Fruit fly (Drosophila melanogaster): Measurements from ENCODE around the gene Nhe2.

The Nhe2 gene

DNA sequence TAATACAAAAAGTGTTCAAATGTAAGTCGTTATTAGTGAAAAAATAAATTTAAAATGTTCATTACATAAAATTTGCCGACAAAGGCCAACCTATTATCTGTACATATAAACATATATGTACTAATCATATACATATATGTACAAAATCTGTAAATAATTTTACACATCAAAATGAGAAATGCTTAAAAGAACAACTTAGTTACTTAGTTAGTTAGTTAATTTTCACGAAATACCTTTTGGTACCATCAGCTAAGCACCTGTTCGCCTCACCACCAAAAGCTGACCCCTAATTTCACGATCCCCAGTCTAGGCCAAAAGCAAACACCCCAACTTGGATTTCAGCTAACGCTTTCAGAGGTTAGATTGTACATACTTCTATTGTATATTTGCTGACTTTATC, 15.3 kb upstream of the Nhe2 start, which contains the start of gene CG9259:
TSS of gene CG9259 (plus strand) at position 301 of the 400 bp plus-strand sequence.
- TF ChIP-seq CG17568 (GFP tag; optimal IDR thresholded peaks at IDR 0.05) (no peak), Hr78 (GFP tag; optimal IDR thresholded peaks at IDR 0.05) (peak in 1 of 2 experiments; percentile 3), CG2678 (tag; optimal IDR thresholded peaks at IDR 0.05) (peak; percentile 3)

DNA sequence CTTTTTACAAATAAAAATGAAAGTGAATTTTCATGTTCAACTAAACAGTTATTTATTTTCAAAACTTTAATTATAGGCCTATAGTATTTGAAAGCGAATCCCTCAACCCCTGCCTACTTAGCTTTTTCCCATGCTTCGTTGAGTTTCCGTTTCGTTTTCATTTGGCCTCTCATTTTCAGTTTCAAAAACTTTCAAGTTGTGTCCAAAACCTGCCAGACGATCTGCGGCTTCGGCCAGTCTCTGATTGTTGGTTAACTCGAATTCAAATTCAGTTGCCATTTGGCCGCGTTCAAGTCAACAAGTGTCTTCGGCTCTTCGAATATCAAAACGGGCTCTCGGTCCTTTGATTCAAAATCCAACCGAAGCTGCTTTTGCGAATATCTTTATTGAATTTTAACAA, 13.4 kb upstream of the Nhe2 start, which contains the start of gene CG14397:
TSS of gene CG14397 (plus strand) at position 270 of the 400 bp plus-strand sequence.
- no peak for TF ChIP-seq Poxn (GFP tag; IDR thresholded peaks at IDR 0.05)
- no peak for TF ChIP-seq D (optimal IDR thresholded peaks at IDR 0.05)
- no peak for TF ChIP-seq D (GFP tag; optimal IDR thresholded peaks at IDR 0.05)
- TF ChIP-seq CG18011 (GFP tag; optimal IDR thresholded peaks at IDR 0.05): peak; percentile 88
- TF ChIP-seq CG8478 (optimal IDR thresholded peaks at IDR 0.05): no peak
- TF ChIP-seq repo (GFP tag; optimal IDR thresholded peaks at IDR 0.05): no peak
- TF ChIP-seq tup (GFP tag; optimal IDR thresholded peaks at IDR 0.05): no peak
- TF ChIP-seq tin (GFP tag; optimal IDR thresholded peaks at IDR 0.05): no peak
- no peak for TF ChIP-seq sug (tag; optimal IDR thresholded peaks at IDR 0.05)
- TF ChIP-seq cad (GFP tag; optimal IDR thresholded peaks at IDR 0.05): no peak
- peak; percentile 66 for TF ChIP-seq Blimp-1 (GFP tag; optimal IDR thresholded peaks at IDR 0.05)
- TF ChIP-seq pnt (GFP tag; optimal IDR thresholded peaks at IDR 0.05): no peak
- TF ChIP-seq nerfin-2 (GFP tag; IDR thresholded peaks at IDR 0.05; ENCODE audit: partially characterized antibody): no peak
- TF ChIP-seq Asciz (GFP tag; optimal IDR thresholded peaks at IDR 0.05): peak; percentile 68
- no peak for TF ChIP-seq CG14441 (GFP tag; IDR thresholded peaks at IDR 0.05)
- TF ChIP-seq gfzf (GFP tag; optimal IDR thresholded peaks at IDR 0.05): no peak

DNA sequence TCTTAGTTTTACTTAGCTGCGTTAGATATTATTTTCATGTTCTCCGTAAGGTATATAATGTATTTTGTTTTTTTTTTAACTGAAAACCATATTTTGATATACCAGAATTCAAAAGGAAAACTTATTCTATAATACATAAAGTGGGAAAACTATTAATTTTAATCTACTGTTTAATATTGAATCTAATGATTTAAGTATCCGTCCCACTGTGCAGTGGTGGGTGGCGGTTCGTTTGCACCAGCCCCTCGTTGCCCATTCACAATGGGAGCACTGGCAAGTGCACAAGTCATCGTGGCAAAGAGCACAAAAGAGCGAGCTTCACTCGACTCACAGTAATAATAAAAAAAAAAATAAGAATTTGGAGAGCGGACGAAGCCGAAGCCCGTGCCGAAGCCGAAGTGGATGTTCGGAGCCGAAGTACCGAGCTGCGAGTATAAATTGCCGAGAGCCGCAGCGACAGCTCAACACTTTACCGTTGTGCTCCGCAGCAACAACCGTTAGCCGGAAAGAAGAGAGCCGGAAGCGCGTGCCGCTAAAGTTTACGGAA, 7.8 kb upstream of the Nhe2 start, which contains the start of gene CG34136:
TSS of gene CG34136 (plus strand) at position 475 of the 547 bp plus-strand sequence.
- TF ChIP-seq Gug (GFP tag; IDR thresholded peaks at IDR 0.05): no peak
- no peak for TF ChIP-seq mld (GFP tag; IDR thresholded peaks at IDR 0.05; ENCODE audit: partially characterized antibody)
- TF ChIP-seq BtbVII (GFP tag; optimal IDR thresholded peaks at IDR 0.05): peak; percentile 6
- no peak for TF ChIP-seq CG15073 (GFP tag; optimal IDR thresholded peaks at IDR 0.05)
- TF ChIP-seq maf-S (GFP tag; optimal IDR thresholded peaks at IDR 0.05): no peak
- TF ChIP-seq dysf (GFP tag; IDR thresholded peaks at IDR 0.05): no peak
- TF ChIP-seq kah (GFP tag; optimal IDR thresholded peaks at IDR 0.05): no peak
- TF ChIP-seq Med (GFP tag): peak; percentile 85
- TF ChIP-seq pfk (GFP tag; optimal IDR thresholded peaks at IDR 0.05): no peak
- TF ChIP-seq CG6254 (GFP tag; optimal IDR thresholded peaks at IDR 0.05): peak; percentile 6
- TF ChIP-seq NfI (GFP tag; optimal IDR thresholded peaks at IDR 0.05): peak; percentile 12
- TF ChIP-seq Fer1 (GFP tag; optimal IDR thresholded peaks at IDR 0.05): peak; percentile 12
- TF ChIP-seq p53 (GFP tag; optimal IDR thresholded peaks at IDR 0.05): no peak
- no peak for TF ChIP-seq lilli (GFP tag; optimal IDR thresholded peaks at IDR 0.05)
- no peak for TF ChIP-seq CG5953 (GFP tag; IDR thresholded peaks at IDR 0.05)
- no peak for TF ChIP-seq CG2129 (GFP tag; IDR thresholded peaks at IDR 0.05; ENCODE audit: partially characterized antibody)
- no peak for TF ChIP-seq MTF-1 (GFP tag; optimal IDR thresholded peaks at IDR 0.05; ENCODE audit: borderline replicate concordance)
- TF ChIP-seq CG8290 (GFP tag; optimal IDR thresholded peaks at IDR 0.05): no peak
- no peak for TF ChIP-seq CG8290 (tag; optimal IDR thresholded peaks at IDR 0.05)
- no peak for TF ChIP-seq ewg (GFP tag; optimal IDR thresholded peaks at IDR 0.05)
- TF ChIP-seq CG11093 (GFP tag; IDR thresholded peaks at IDR 0.05): no peak
- no peak for TF ChIP-seq en (GFP tag; optimal IDR thresholded peaks at IDR 0.05)
- no peak for TF ChIP-seq CG4617 (GFP tag; optimal IDR thresholded peaks at IDR 0.05; ENCODE audit: borderline replicate concordance)
- no peak for TF ChIP-seq Elba2 (GFP tag; optimal IDR thresholded peaks at IDR 0.05)
- no peak for TF ChIP-seq lov (optimal IDR thresholded peaks at IDR 0.05)
- 0 out of 3 replicates have a peak, but pooled peaks have one; percentile 9 for TF ChIP-seq lov (GFP tag; IDR thresholded peaks at IDR 0.05)
- peak; percentile 11 for TF ChIP-seq CG15479 (GFP tag; optimal IDR thresholded peaks at IDR 0.05)
- TF ChIP-seq hth (optimal IDR thresholded peaks at IDR 0.05): no peak
- TF ChIP-seq CG13894 (tag; optimal IDR thresholded peaks at IDR 0.05): peak; percentile 19
- no peak for TF ChIP-seq NFAT (GFP tag; IDR thresholded peaks at IDR 0.05)

All from whole organism, embryonic.